Worm (Caenorhabditis elegans): ENCODE results near the gene F59B1.10.

Gene F59B1.10

ce11 chrV:3647862-3648261, at the start of gene F59B1.10:
TSS of gene F59B1.10 (minus strand) at chrV:3647962.
- no peak for TF ChIP-seq scrt-1 (GFP tag; IDR thresholded peaks at IDR 0.05)
- TF ChIP-seq ceh-36 (tag; optimal IDR thresholded peaks at IDR 0.05): no peak
- TF ChIP-seq ceh-13 (GFP tag; optimal IDR thresholded peaks at IDR 0.05): no peak

DNA sequence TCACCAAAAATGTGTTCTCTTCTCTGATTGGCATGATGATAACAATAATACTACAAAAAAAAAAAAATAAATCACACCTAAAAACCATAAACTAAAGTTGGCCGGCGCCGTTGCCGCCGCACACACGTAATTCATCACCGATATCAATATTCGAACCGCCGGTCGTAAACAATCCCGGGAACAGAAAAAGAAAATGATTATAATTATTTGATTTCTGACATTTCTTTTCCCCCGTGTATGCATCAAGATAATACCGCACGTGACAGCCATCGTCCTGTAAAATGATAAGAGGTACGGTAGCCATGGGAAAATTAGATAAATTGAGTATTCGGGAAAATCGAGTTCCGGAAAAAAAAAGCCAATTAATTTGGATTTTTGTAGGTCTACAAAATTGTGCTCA, 49.3 kb upstream of the F59B1.10 start:
- TF ChIP-seq tra-4 (tag; optimal IDR thresholded peaks at IDR 0.05) (no peak), ets-7 (tag; optimal IDR thresholded peaks at IDR 0.05) (no peak), scrt-1 (GFP tag; IDR thresholded peaks at IDR 0.05) (no peak), flt-1 (GFP tag; IDR thresholded peaks at IDR 0.05) (no peak), hnd-1 (tag; optimal IDR thresholded peaks at IDR 0.05) (no peak)

DNA sequence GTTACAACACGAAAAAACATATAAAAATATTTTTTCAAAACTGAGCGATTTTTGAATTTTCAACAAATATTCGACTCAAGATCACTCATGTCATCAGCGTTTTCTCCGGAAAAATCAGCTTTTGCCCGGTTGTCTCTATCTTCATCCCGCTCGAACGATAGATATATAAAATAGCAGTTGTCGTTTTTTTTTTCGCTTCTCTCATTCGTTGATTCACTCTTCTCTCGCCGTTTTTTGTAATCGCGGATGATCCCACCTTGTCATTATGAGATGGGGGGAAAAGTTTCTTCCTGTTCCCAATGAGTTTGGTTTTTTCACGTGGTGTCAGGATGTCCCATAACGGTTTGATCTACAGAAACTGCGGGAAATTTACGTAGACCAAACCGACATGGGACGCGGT, 47.5 kb upstream of the F59B1.10 start:
- no peak for TF ChIP-seq tra-4 (tag; optimal IDR thresholded peaks at IDR 0.05)
- TF ChIP-seq pes-1 (GFP tag; IDR thresholded peaks at IDR 0.05): no peak
- TF ChIP-seq ceh-13 (GFP tag; optimal IDR thresholded peaks at IDR 0.05): no peak
- no peak for TF ChIP-seq tbx-11 (GFP tag; IDR thresholded peaks at IDR 0.05)
- no peak for TF ChIP-seq ets-7 (tag; optimal IDR thresholded peaks at IDR 0.05)
- TF ChIP-seq hmg-4 (GFP tag; optimal IDR thresholded peaks at IDR 0.05): no peak
- TF ChIP-seq ama-1 (optimal IDR thresholded peaks at IDR 0.05): no peak
- no peak for TF ChIP-seq ceh-36 (tag; optimal IDR thresholded peaks at IDR 0.05)
- TF ChIP-seq sea-1 (GFP tag; conservative IDR thresholded peaks at IDR 0.05): no peak
- no peak for TF ChIP-seq B0310.2 (tag; optimal IDR thresholded peaks at IDR 0.05)
- TF ChIP-seq F13C5.2 (tag; optimal IDR thresholded peaks at IDR 0.05): no peak
- TF ChIP-seq hnd-1 (tag; optimal IDR thresholded peaks at IDR 0.05): no peak

DNA sequence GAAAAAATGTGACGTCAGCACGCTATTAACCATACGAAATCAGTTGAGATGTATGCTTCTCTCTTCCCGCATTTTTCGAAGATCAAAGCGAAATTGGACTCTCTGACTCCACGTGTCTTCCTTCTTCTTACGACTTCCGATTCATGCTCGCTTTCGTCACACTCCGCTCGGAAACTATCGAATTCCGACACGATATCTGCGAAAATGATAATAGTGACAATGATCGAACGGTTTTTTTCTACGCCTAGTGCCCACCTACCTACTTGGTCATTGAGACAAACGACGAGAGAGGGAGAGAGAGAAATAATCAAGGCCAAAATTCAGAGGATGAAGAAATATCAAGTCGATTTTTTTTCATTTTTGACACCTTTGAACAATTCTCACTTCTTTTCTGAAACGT, 45.9 kb upstream of the F59B1.10 start:
- TF ChIP-seq ceh-13 (GFP tag; optimal IDR thresholded peaks at IDR 0.05) (no peak), flt-1 (GFP tag; IDR thresholded peaks at IDR 0.05) (no peak)

ce11 chrV:3692613-3693012, 44.9 kb upstream of the F59B1.10 start:
- TF ChIP-seq ama-1 (optimal IDR thresholded peaks at IDR 0.05) (no peak), ets-7 (tag; optimal IDR thresholded peaks at IDR 0.05) (no peak), B0310.2 (tag; optimal IDR thresholded peaks at IDR 0.05) (no peak), scrt-1 (GFP tag; IDR thresholded peaks at IDR 0.05) (no peak), flt-1 (GFP tag; IDR thresholded peaks at IDR 0.05) (no peak), ceh-13 (GFP tag; optimal IDR thresholded peaks at IDR 0.05) (no peak), aly-1 (tag; optimal IDR thresholded peaks at IDR 0.05) (no peak), tra-4 (tag; optimal IDR thresholded peaks at IDR 0.05) (no peak), sea-1 (GFP tag; conservative IDR thresholded peaks at IDR 0.05) (no peak), F13C5.2 (tag; optimal IDR thresholded peaks at IDR 0.05) (no peak), hmg-4 (GFP tag; optimal IDR thresholded peaks at IDR 0.05) (no peak), ceh-36 (tag; optimal IDR thresholded peaks at IDR 0.05) (no peak)

DNA sequence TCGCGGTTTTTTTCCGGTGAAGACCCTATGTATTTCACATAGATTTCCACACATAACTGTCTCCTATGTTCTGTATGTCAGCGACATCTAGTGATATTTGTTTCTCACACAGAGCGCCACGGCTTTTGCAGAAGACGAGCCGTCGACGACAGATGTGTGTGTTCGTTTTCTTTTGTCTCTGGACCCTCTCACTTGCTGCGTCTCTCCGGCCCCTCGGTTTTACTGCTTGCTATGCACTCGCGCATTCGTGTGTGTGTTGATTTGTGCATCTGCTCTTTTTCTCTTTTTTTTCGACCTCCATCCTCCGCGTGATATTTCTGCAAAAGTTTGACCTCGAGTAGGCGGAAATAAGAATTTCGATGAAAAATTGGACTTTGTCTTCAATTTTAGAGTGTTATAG, 41.0 kb upstream of the F59B1.10 start:
- TF ChIP-seq ama-1 (optimal IDR thresholded peaks at IDR 0.05) (no peak), B0310.2 (tag; optimal IDR thresholded peaks at IDR 0.05) (no peak), tbx-37 (GFP tag; conservative IDR thresholded peaks at IDR 0.05) (no peak), F13C5.2 (tag; optimal IDR thresholded peaks at IDR 0.05) (no peak), ceh-36 (tag; optimal IDR thresholded peaks at IDR 0.05) (no peak), ets-7 (tag; optimal IDR thresholded peaks at IDR 0.05) (no peak), ceh-13 (GFP tag; optimal IDR thresholded peaks at IDR 0.05) (no peak), aly-1 (tag; optimal IDR thresholded peaks at IDR 0.05) (no peak), flt-1 (GFP tag; IDR thresholded peaks at IDR 0.05) (no peak), hmbx-1 (tag; optimal IDR thresholded peaks at IDR 0.05) (no peak), sea-1 (GFP tag; conservative IDR thresholded peaks at IDR 0.05) (no peak), tra-4 (tag; optimal IDR thresholded peaks at IDR 0.05) (no peak), hnd-1 (tag; optimal IDR thresholded peaks at IDR 0.05) (no peak), scrt-1 (GFP tag; IDR thresholded peaks at IDR 0.05) (no peak), pes-1 (GFP tag; IDR thresholded peaks at IDR 0.05) (no peak)

DNA sequence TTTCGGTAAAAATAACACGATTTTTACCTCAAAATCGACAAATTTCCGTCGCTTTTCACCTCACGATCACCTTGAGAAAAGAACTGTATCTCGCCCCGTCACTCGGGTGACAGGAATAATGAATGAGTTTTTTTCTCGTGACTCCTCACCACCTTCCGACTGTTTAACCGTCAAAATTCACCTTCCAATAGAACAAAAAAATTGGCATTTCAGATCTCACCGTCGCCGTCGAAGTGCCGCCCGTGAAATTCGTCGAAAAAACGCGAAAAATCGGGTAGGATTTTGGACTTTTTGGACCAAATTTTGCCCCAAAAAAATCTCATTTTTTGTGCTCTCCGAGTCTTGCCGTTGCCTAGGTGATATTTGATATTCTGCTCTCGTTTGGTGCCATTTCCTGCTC, 39.1 kb upstream of the F59B1.10 start, which contains the start of gene unc-132:
Gene unc-132 (plus strand): TSS at position 208 of the 400 bp plus-strand sequence.
- TF ChIP-seq B0310.2 (tag; optimal IDR thresholded peaks at IDR 0.05): no peak
- TF ChIP-seq ets-7 (tag; optimal IDR thresholded peaks at IDR 0.05): no peak
- no peak for TF ChIP-seq tbx-37 (GFP tag; conservative IDR thresholded peaks at IDR 0.05)
- no peak for TF ChIP-seq hnd-1 (tag; optimal IDR thresholded peaks at IDR 0.05)
- TF ChIP-seq tbx-11 (GFP tag; IDR thresholded peaks at IDR 0.05): no peak
- no peak for TF ChIP-seq pes-1 (GFP tag; IDR thresholded peaks at IDR 0.05)
- TF ChIP-seq scrt-1 (GFP tag; IDR thresholded peaks at IDR 0.05): no peak

DNA sequence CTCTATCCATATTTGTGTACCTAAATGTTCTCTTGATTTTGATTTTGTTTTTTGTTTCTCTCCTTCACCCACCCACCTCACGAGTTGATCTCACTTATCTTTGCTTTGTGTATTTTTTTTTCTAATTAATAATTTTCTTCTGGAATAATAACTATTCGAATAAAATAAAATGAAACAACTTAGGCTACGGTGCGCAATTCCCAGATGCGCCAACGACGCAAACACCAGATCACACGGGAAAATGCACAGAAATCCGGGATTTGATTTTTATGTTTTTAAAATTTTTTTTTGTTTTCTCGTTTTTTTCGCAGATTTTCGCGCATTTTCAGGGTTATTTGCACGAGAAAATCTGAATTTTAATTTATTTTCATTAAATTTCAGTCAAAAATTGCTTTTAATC, 38.5 kb upstream of the F59B1.10 start:
- TF ChIP-seq ceh-36 (tag; optimal IDR thresholded peaks at IDR 0.05) (no peak), tbx-37 (GFP tag; conservative IDR thresholded peaks at IDR 0.05) (no peak), B0310.2 (tag; optimal IDR thresholded peaks at IDR 0.05) (no peak)

DNA sequence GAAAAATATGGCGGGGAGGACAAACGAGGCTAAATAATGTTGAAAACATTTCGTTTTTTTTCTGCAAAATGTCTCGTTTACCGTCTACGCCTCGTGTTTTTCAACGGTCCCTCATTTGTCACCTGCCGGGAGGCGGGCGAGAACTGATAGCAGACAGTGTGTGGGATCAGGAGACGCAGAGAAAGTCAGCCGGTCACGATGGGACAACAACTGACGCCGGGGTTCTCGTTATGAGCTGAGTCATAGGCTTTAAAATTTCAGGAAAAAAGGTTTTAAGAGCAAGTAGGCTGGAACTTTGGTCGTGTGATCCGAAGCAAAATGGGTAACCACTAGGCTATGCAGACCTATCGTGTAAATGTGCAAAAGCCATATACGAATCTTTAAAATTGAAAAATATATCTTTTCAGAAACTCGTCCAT, 38.0 kb upstream of the F59B1.10 start, which contains the start of gene W08A12.2:
Gene W08A12.2 (minus strand): TSS at position 103 of the 419 bp plus-strand sequence.
- TF ChIP-seq pes-1 (GFP tag; IDR thresholded peaks at IDR 0.05): no peak
- no peak for TF ChIP-seq B0310.2 (tag; optimal IDR thresholded peaks at IDR 0.05)
- no peak for TF ChIP-seq hmbx-1 (tag; optimal IDR thresholded peaks at IDR 0.05)
- TF ChIP-seq tbx-11 (GFP tag; IDR thresholded peaks at IDR 0.05): no peak
- TF ChIP-seq ceh-13 (GFP tag; optimal IDR thresholded peaks at IDR 0.05): no peak
- TF ChIP-seq hnd-1 (tag; optimal IDR thresholded peaks at IDR 0.05): no peak
- no peak for TF ChIP-seq scrt-1 (GFP tag; IDR thresholded peaks at IDR 0.05)
- TF ChIP-seq F13C5.2 (tag; optimal IDR thresholded peaks at IDR 0.05): no peak
- TF ChIP-seq aly-1 (tag; optimal IDR thresholded peaks at IDR 0.05): no peak
- no peak for TF ChIP-seq ama-1 (optimal IDR thresholded peaks at IDR 0.05)
- no peak for TF ChIP-seq ets-7 (tag; optimal IDR thresholded peaks at IDR 0.05)
- no peak for TF ChIP-seq tra-4 (tag; optimal IDR thresholded peaks at IDR 0.05)
- no peak for TF ChIP-seq sea-1 (GFP tag; conservative IDR thresholded peaks at IDR 0.05)
- TF ChIP-seq ceh-36 (tag; optimal IDR thresholded peaks at IDR 0.05): no peak
- no peak for TF ChIP-seq tbx-37 (GFP tag; conservative IDR thresholded peaks at IDR 0.05)
- TF ChIP-seq hmg-4 (GFP tag; optimal IDR thresholded peaks at IDR 0.05): no peak
- TF ChIP-seq flt-1 (GFP tag; IDR thresholded peaks at IDR 0.05): no peak
